Fruit fly (Drosophila melanogaster) whole organism, prepupa: ENCODE measurements around the gene CG9173.

Source experiments
- CG11762 ChIP-seq: fragments of 200-800 bp; sonication (Bioruptor generic); optimal IDR thresholded peaks from 3 replicates; lab custom pipeline; 2016; ENCODE audit warnings: missing biosample characterization, missing genetic modification characterization; ENCODE audit not compliant: insufficient read depth
- CG11902 ChIP-seq: fragments of 200-800 bp; sonication (Bioruptor generic); optimal IDR thresholded peaks from 3 replicates; lab custom pipeline; 2016; ENCODE audit warnings: missing biosample characterization, missing genetic modification characterization
- CG15336 ChIP-seq: fragments of 200-800 bp; sonication (Bioruptor generic); IDR thresholded peaks from 2 replicates; pipeline ENCODE4 v1.3.6; 2022; ENCODE audit warnings: missing biosample characterization, missing genetic modification characterization
- CG1621 ChIP-seq: fragments of 200-800 bp; sonication (Bioruptor generic); optimal IDR thresholded peaks from 3 replicates; lab custom pipeline; 2018; ENCODE audit warnings: missing biosample characterization, mild to moderate bottlenecking, missing genetic modification characterization
- CG16779 ChIP-seq: fragments of 200-800 bp; sonication (Bioruptor generic); optimal IDR thresholded peaks from 3 replicates; lab custom pipeline; 2017; ENCODE audit warnings: missing biosample characterization, mild to moderate bottlenecking, missing genetic modification characterization
- CG3032 ChIP-seq: fragments of 200-800 bp; optimal IDR thresholded peaks from 2 replicates; lab custom pipeline; 2019; ENCODE audit warnings: missing biosample characterization, mild to moderate bottlenecking, missing genetic modification characterization, moderate library complexity
- CG31627 ChIP-seq: fragments of 200-800 bp; sonication (Bioruptor generic); optimal IDR thresholded peaks from 3 replicates; lab custom pipeline; 2016; ENCODE audit warnings: missing biosample characterization, missing genetic modification characterization
- CG32006 ChIP-seq: fragments of 200-800 bp; sonication (Bioruptor generic); optimal IDR thresholded peaks from 3 replicates; lab custom pipeline; 2017; ENCODE audit warnings: missing biosample characterization, mild to moderate bottlenecking, missing genetic modification characterization
- CG3919 ChIP-seq: fragments of 200-800 bp; sonication (Bioruptor generic); optimal IDR thresholded peaks from 3 replicates; lab custom pipeline; 2016; ENCODE audit warnings: missing biosample characterization, missing genetic modification characterization
- CG6163 ChIP-seq: fragments of 200-800 bp; sonication (Bioruptor generic); IDR thresholded peaks from 3 replicates; pipeline ENCODE4 v1.3.6; 2022; ENCODE audit warnings: missing biosample characterization, missing genetic modification characterization
- CG6276 ChIP-seq: fragments of 200-800 bp; sonication (Bioruptor generic); optimal IDR thresholded peaks from 2 replicates; lab custom pipeline; 2017; ENCODE audit warnings: missing biosample characterization, mild to moderate bottlenecking, missing genetic modification characterization
- CG6792 ChIP-seq: fragments of 200-800 bp; sonication (Bioruptor generic); optimal IDR thresholded peaks from 3 replicates; lab custom pipeline; 2016; ENCODE audit warnings: missing biosample characterization, missing genetic modification characterization
- CG6808 ChIP-seq: fragments of 200-800 bp; sonication (Bioruptor generic); optimal IDR thresholded peaks from 3 replicates; lab custom pipeline; 2017; ENCODE audit warnings: missing biosample characterization, missing genetic modification characterization, mild to moderate bottlenecking, moderate library complexity, missing genetic modification reagents
- CG7368 ChIP-seq: fragments of 200-800 bp; sonication (Bioruptor generic); optimal IDR thresholded peaks from 3 replicates; lab custom pipeline; 2016; ENCODE audit warnings: missing biosample characterization, missing genetic modification characterization
- CG8319 ChIP-seq: fragments of 200-800 bp; sonication (Bioruptor generic); optimal IDR thresholded peaks from 3 replicates; lab custom pipeline; 2016; ENCODE audit warnings: missing biosample characterization, missing genetic modification characterization
- CG8632 ChIP-seq: fragments of 200-800 bp; sonication (Bioruptor generic); optimal IDR thresholded peaks from 3 replicates; lab custom pipeline; 2016; ENCODE audit warnings: missing biosample characterization, missing genetic modification characterization
- CG9139 ChIP-seq: fragments of 200-800 bp; sonication (Bioruptor generic); optimal IDR thresholded peaks from 3 replicates; lab custom pipeline; 2017; ENCODE audit warnings: missing biosample characterization, mild to moderate bottlenecking, missing genetic modification characterization
- Eip75B ChIP-seq: fragments of 200-800 bp; sonication (Bioruptor generic); optimal IDR thresholded peaks from 3 replicates; lab custom pipeline; 2016; ENCODE audit warnings: missing biosample characterization, missing genetic modification characterization
- Eip78C ChIP-seq: fragments of 200-800 bp; sonication (Bioruptor generic); peaks from one replicate; lab custom pipeline; 2016; ENCODE audit warnings: missing biosample characterization, missing genetic modification characterization
- Eip93F ChIP-seq: fragments of 200-800 bp; sonication (Bioruptor generic); optimal IDR thresholded peaks from 2 replicates; lab custom pipeline; 2016; ENCODE audit warnings: missing biosample characterization, mild to moderate bottlenecking, missing genetic modification characterization
- Ets21C ChIP-seq: fragments of 200-800 bp; sonication (Bioruptor generic); optimal IDR thresholded peaks from 3 replicates; lab custom pipeline; 2016; ENCODE audit warnings: missing biosample characterization, missing genetic modification characterization
- Ets96B ChIP-seq: fragments of 200-800 bp; optimal IDR thresholded peaks from 2 replicates; lab custom pipeline; 2019; ENCODE audit warnings: missing biosample characterization, mild to moderate bottlenecking, missing genetic modification characterization, moderate library complexity
- Hr38 ChIP-seq: sonication (Bioruptor generic); optimal IDR thresholded peaks from 2 replicates; lab custom pipeline; 2016; ENCODE audit warnings: missing biosample characterization, missing genetic modification characterization
- Hr39 ChIP-seq: fragments of 200-800 bp; sonication (Bioruptor generic); optimal IDR thresholded peaks from 2 replicates; lab custom pipeline; 2016; ENCODE audit warnings: missing biosample characterization, missing genetic modification characterization
- Hr4 ChIP-seq: fragments of 200-800 bp; sonication (Bioruptor generic); optimal IDR thresholded peaks from 3 replicates; lab custom pipeline; 2016; ENCODE audit warnings: missing biosample characterization, missing genetic modification characterization
- Lpt ChIP-seq: fragments of 200-800 bp; sonication (Bioruptor generic); optimal IDR thresholded peaks from 3 replicates; lab custom pipeline; 2016; ENCODE audit warnings: missing biosample characterization, missing genetic modification characterization
- Met ChIP-seq: fragments of 200-800 bp; sonication (Bioruptor generic); optimal IDR thresholded peaks from 3 replicates; lab custom pipeline; 2016; ENCODE audit warnings: missing biosample characterization, missing genetic modification characterization
- OdsH ChIP-seq: fragments of 200-800 bp; sonication (Bioruptor generic); optimal IDR thresholded peaks from 3 replicates; lab custom pipeline; 2016; ENCODE audit warnings: missing biosample characterization, missing genetic modification characterization
- Sox102F ChIP-seq: fragments of 200-800 bp; sonication (Bioruptor generic); optimal IDR thresholded peaks from 2 replicates; lab custom pipeline; 2016; ENCODE audit warnings: missing biosample characterization, mild to moderate bottlenecking, missing genetic modification characterization
- Sox14 ChIP-seq: fragments of 200-800 bp; sonication (Bioruptor generic); optimal IDR thresholded peaks from 3 replicates; lab custom pipeline; 2016; ENCODE audit warnings: missing biosample characterization, missing genetic modification characterization
- achi ChIP-seq: fragments of 200-800 bp; sonication (Bioruptor generic); optimal IDR thresholded peaks from 3 replicates; lab custom pipeline; 2016; ENCODE audit warnings: missing biosample characterization, missing genetic modification characterization
- dsx ChIP-seq: fragments of 200-800 bp; optimal IDR thresholded peaks from 3 replicates; lab custom pipeline; 2019; ENCODE audit warnings: missing biosample characterization, mild to moderate bottlenecking, missing genetic modification characterization, moderate library complexity; ENCODE audit not compliant: poor library complexity, severe bottlenecking
- esn ChIP-seq: fragments of 200-800 bp; sonication (Bioruptor generic); optimal IDR thresholded peaks from 2 replicates; lab custom pipeline; 2016; ENCODE audit warnings: missing biosample characterization, mild to moderate bottlenecking, missing genetic modification characterization, moderate library complexity
- fd59A ChIP-seq: fragments of 200-800 bp; sonication (Bioruptor generic); optimal IDR thresholded peaks from 2 replicates; lab custom pipeline; 2017; ENCODE audit warnings: missing biosample characterization, mild to moderate bottlenecking, missing genetic modification characterization, missing genetic modification reagents
- fd85E ChIP-seq: fragments of 200-800 bp; sonication (Bioruptor generic); optimal IDR thresholded peaks from 3 replicates; lab custom pipeline; 2016; ENCODE audit warnings: missing biosample characterization, missing genetic modification characterization
- fkh ChIP-seq: fragments of 200-800 bp; sonication (Bioruptor generic); optimal IDR thresholded peaks from 3 replicates; lab custom pipeline; 2017; ENCODE audit warnings: missing biosample characterization, mild to moderate bottlenecking, missing genetic modification characterization, moderate library complexity
- net ChIP-seq: fragments of 200-800 bp; sonication (Bioruptor generic); optimal IDR thresholded peaks from 3 replicates; lab custom pipeline; 2016; ENCODE audit warnings: missing biosample characterization, missing genetic modification characterization
- pdm3 ChIP-seq: fragments of 200-800 bp; sonication (Bioruptor generic); optimal IDR thresholded peaks from 3 replicates; lab custom pipeline; 2016; ENCODE audit warnings: missing biosample characterization, missing genetic modification characterization
- salr ChIP-seq, 2 experiments: fragments of 200-800 bp; sonication (Bioruptor generic); optimal IDR thresholded peaks; 3 replicates each; lab custom pipeline; 2016 to 2018; ENCODE audit warnings: missing biosample characterization in 2 of 2, missing genetic modification characterization in 2 of 2, mild to moderate bottlenecking in 1 of 2
- ss ChIP-seq, 2 experiments: fragments of 200-800 bp; sonication (Bioruptor generic); optimal IDR thresholded peaks; 2 replicates in 1 of 2; 3 replicates in 1 of 2; lab custom pipeline; 2017 to 2018; ENCODE audit warnings: mild to moderate bottlenecking in 2 of 2, missing biosample characterization in 2 of 2, missing genetic modification characterization in 2 of 2, moderate library complexity in 1 of 2
- svp ChIP-seq: fragments of 200-800 bp; sonication (Bioruptor generic); peaks from one replicate; lab custom pipeline; 2016; ENCODE audit warnings: missing biosample characterization, missing genetic modification characterization
- topi ChIP-seq: fragments of 200-800 bp; sonication (Bioruptor generic); optimal IDR thresholded peaks from 3 replicates; lab custom pipeline; 2016; ENCODE audit warnings: missing biosample characterization, missing genetic modification characterization
- vri ChIP-seq: fragments of 200-800 bp; sonication (Bioruptor generic); optimal IDR thresholded peaks from 3 replicates; lab custom pipeline; 2016; ENCODE audit warnings: missing biosample characterization, mild to moderate bottlenecking, missing genetic modification characterization

CG9173 gene

dm6 chr3L:1380959-1381358, 42.3 kb downstream of the CG9173 start (continued):
- no peak for TF ChIP-seq OdsH (GFP tag; lab: Kevin White, UChicago)
- TF ChIP-seq CG9139, result peak; percentile 23
- 0 out of 2 replicates have a peak, but pooled peaks have one; percentile 6 for TF ChIP-seq CG15336 (GFP tag; lab: Robert Waterston, UW)
- TF ChIP-seq topi (GFP tag; lab: Kevin White, UChicago), result no peak
- no peak for TF ChIP-seq Hr4 (GFP tag; lab: Kevin White, UChicago)
- no peak for TF ChIP-seq Ets21C (GFP tag; lab: Kevin White, UChicago)
- TF ChIP-seq CG11762 (GFP tag; lab: Kevin White, UChicago), result no peak
- TF ChIP-seq CG6276 (GFP tag; lab: Kevin White, UChicago), result peak; percentile 41
- no peak for TF ChIP-seq CG7368 (GFP tag; lab: Kevin White, UChicago)
- TF ChIP-seq pdm3 (GFP tag; lab: Kevin White, UChicago), result no peak
- TF ChIP-seq CG8319 (GFP tag; lab: Kevin White, UChicago), result no peak
- TF ChIP-seq fd59A (GFP tag; lab: Kevin White, UChicago), result no peak
- TF ChIP-seq ss (GFP tag; optimal IDR thresholded peaks at IDR 0.05; lab: Kevin White, UChicago), result peak; percentile 64 to 81
- no peak for TF ChIP-seq CG31627 (GFP tag; lab: Kevin White, UChicago)
- no peak for TF ChIP-seq Lpt (GFP tag; lab: Kevin White, UChicago)
- TF ChIP-seq net (GFP tag; lab: Kevin White, UChicago), result peak; percentile 11
- TF ChIP-seq CG6163 (GFP tag; lab: Robert Waterston, UW), result peak; percentile 20; the same call in 1 of the 3 replicates
- no peak for TF ChIP-seq dsx
- peak; percentile 68 for TF ChIP-seq Sox14 (GFP tag; lab: Kevin White, UChicago)
- peak; percentile 48 for TF ChIP-seq CG6808 (GFP tag; lab: Kevin White, UChicago)
- peak; percentile 6 for TF ChIP-seq CG16779 (tag; lab: Kevin White, UChicago)
- TF ChIP-seq CG3919 (GFP tag; lab: Kevin White, UChicago), result no peak

dm6 chr3L:1379741-1380465, 43.4 kb downstream of the CG9173 start:
- TF ChIP-seq Eip78C (GFP tag; lab: Kevin White, UChicago) (peak; percentile 23), svp (GFP tag; lab: Kevin White, UChicago) (peak; percentile 29), Ets21C (GFP tag; lab: Kevin White, UChicago) (no peak)
- TF ChIP-seq, all 60 proteins: peak for 2

dm6 chr3L:1378862-1379543, 44.3 kb downstream of the CG9173 start:
- TF ChIP-seq Eip93F (GFP tag; lab: Kevin White, UChicago) (no peak), CG31627 (GFP tag; lab: Kevin White, UChicago) (peak; percentile 62), achi (GFP tag; lab: Kevin White, UChicago) (peak; percentile 79), Sox102F (GFP tag; lab: Kevin White, UChicago) (peak; percentile 67), fd85E (GFP tag; lab: Kevin White, UChicago) (no peak), CG9139 (peak; percentile 64), CG32006 (GFP tag; lab: Kevin White, UChicago) (peak; percentile 85), esn (GFP tag; lab: Kevin White, UChicago) (peak; percentile 75), fkh (GFP tag; lab: Kevin White, UChicago) (peak; percentile 29), CG7368 (GFP tag; lab: Kevin White, UChicago) (no peak), Ets21C (GFP tag; lab: Kevin White, UChicago) (peak; percentile 26), vri (GFP tag; lab: Kevin White, UChicago) (peak; percentile 15), Met (GFP tag; lab: Kevin White, UChicago) (peak; percentile 84), Eip75B (GFP tag; lab: Kevin White, UChicago) (peak; percentile 68), dsx (peak; percentile 77), CG8632 (GFP tag; lab: Kevin White, UChicago) (peak; percentile 56), CG11902 (GFP tag; lab: Kevin White, UChicago) (no peak), CG16779 (tag; lab: Kevin White, UChicago) (peak; percentile 75), CG6808 (GFP tag; lab: Kevin White, UChicago) (peak; percentile 71), Hr4 (GFP tag; lab: Kevin White, UChicago) (peak; percentile 81), CG6792 (GFP tag; lab: Kevin White, UChicago) (peak; percentile 55), CG3032 (tag; lab: Kevin White, UChicago) (peak; percentile 61), Sox14 (GFP tag; lab: Kevin White, UChicago) (peak; percentile 83), CG1621 (tag; lab: Kevin White, UChicago) (peak; percentile 63), Ets96B (tag; lab: Kevin White, UChicago) (peak; percentile 65), Hr39 (GFP tag; lab: Kevin White, UChicago) (peak; percentile 68), Hr38 (GFP tag; lab: Kevin White, UChicago) (no peak), salr (GFP tag; optimal IDR thresholded peaks at IDR 0.05; lab: Kevin White, UChicago) (peak; percentile 8 to 63)
